Worm (Caenorhabditis elegans) whole organism, mixed stage, embryonic: ENCODE results near the gene aat-3.

Experiments
- nhr-12 ChIP-seq: fragments of 150-350 bp; optimal IDR thresholded peaks from 2 replicates; lab custom pipeline; 2014; ENCODE audit warnings: missing biosample characterization, missing genetic modification characterization
- nhr-76 ChIP-seq: sonication (generic microtip); optimal IDR thresholded peaks from 2 replicates; lab custom pipeline; 2017; ENCODE audit warnings: missing biosample characterization, missing genetic modification characterization

ce11 chrX:2564047-2564446, 12.0 kb downstream of the aat-3 start, which contains the start of gene dhcr-24:
- TF ChIP-seq nhr-12 (tag; lab: Kevin White, UChicago), result no peak
- TF ChIP-seq nhr-76, result no peak
